Worm (Caenorhabditis elegans) whole organism, L1 larva: ENCODE data around the gene gtf-2H1.

Experiments
- C16A3.4 ChIP-seq: fragments of 150-350 bp; optimal IDR thresholded peaks from 2 replicates; lab custom pipeline; 2014; ENCODE audit warnings: missing biosample characterization, missing genetic modification characterization
- C34B4.2 ChIP-seq: sonication (generic microtip); optimal IDR thresholded peaks from 2 replicates; lab custom pipeline; 2017; ENCODE audit warnings: mild to moderate bottlenecking, missing genetic modification characterization, missing compliant biosample characterization
- F16B12.6 ChIP-seq: fragments of 150-350 bp; optimal IDR thresholded peaks from 2 replicates; lab custom pipeline; 2014; ENCODE audit warnings: missing biosample characterization, missing genetic modification characterization
- Y116A8C.19 ChIP-seq: sonication (generic microtip); optimal IDR thresholded peaks from 2 replicates; lab custom pipeline; 2016; ENCODE audit warnings: missing compliant biosample characterization, missing genetic modification characterization, borderline replicate concordance
- aha-1 ChIP-seq: fragments of 150-350 bp; optimal IDR thresholded peaks from 2 replicates; lab custom pipeline; 2014; ENCODE audit warnings: missing biosample characterization, missing genetic modification characterization
- alr-1 ChIP-seq: fragments of 200-800 bp; sonication (Bioruptor generic); optimal IDR thresholded peaks from 2 replicates; lab custom pipeline; 2018; ENCODE audit warnings: borderline replicate concordance, mild to moderate bottlenecking, missing genetic modification characterization, missing compliant biosample characterization
- ceh-90 ChIP-seq: sonication (generic microtip); optimal IDR thresholded peaks from 2 replicates; lab custom pipeline; 2016; ENCODE audit warnings: missing genetic modification characterization, missing compliant biosample characterization
- ces-1 ChIP-seq: fragments of 150-350 bp; optimal IDR thresholded peaks from 2 replicates; lab custom pipeline; 2014; ENCODE audit warnings: missing biosample characterization, missing genetic modification reagents, missing genetic modification characterization
- dpl-1 ChIP-seq, 3 experiments: fragments of 150-350 bp in 2 of 3; sonication (generic microtip) in 1 of 3; optimal IDR thresholded peaks; 2 replicates each; lab custom pipeline; 2014 to 2017; ENCODE audit warnings: missing biosample characterization in 3 of 3, missing genetic modification characterization in 3 of 3, missing genetic modification reagents in 3 of 3
- efl-1 ChIP-seq, 4 experiments: fragments of 150-350 bp; optimal IDR thresholded peaks in 3 of 4; peaks in 1 of 4; 1 replicate in 1 of 4; 2 replicates in 3 of 4; lab custom pipeline; 2014; ENCODE audit warnings: missing biosample characterization in 2 of 4, missing genetic modification characterization in 2 of 4, missing genetic modification reagents in 2 of 4
- efl-3 ChIP-seq: fragments of 200-800 bp; sonication (Bioruptor generic); optimal IDR thresholded peaks from 2 replicates; lab custom pipeline; 2018; ENCODE audit warnings: mild to moderate bottlenecking, missing genetic modification characterization, missing compliant biosample characterization
- egl-27 ChIP-seq, 2 experiments: fragments of 150-350 bp in 1 of 2; sonication (generic microtip); optimal IDR thresholded peaks; 3 replicates each; lab custom pipeline; 2017 to 2018; ENCODE audit warnings: missing biosample characterization in 2 of 2, missing genetic modification characterization in 2 of 2, missing genetic modification reagents in 2 of 2
- elt-2 ChIP-seq: sonication (generic microtip); optimal IDR thresholded peaks from 2 replicates; lab custom pipeline; 2016; ENCODE audit warnings: missing genetic modification characterization, mild to moderate bottlenecking, inconsistent platforms, missing compliant biosample characterization, missing genetic modification reagents
- elt-3 ChIP-seq, 6 experiments: fragments of 150-350 bp in 1 of 6; sonication (generic microtip); optimal IDR thresholded peaks; 2 replicates each; lab custom pipeline; 2017 to 2018; ENCODE audit warnings: missing biosample characterization in 6 of 6, missing genetic modification characterization in 6 of 6, inconsistent platforms in 1 of 6
- fkh-8 ChIP-seq: sonication (generic microtip); optimal IDR thresholded peaks from 2 replicates; lab custom pipeline; 2016; ENCODE audit warnings: mild to moderate bottlenecking, missing genetic modification characterization, missing compliant biosample characterization
- grh-1 ChIP-seq: fragments of 200-800 bp; sonication (Bioruptor generic); IDR thresholded peaks from 2 replicates; pipeline ENCODE4 v1.3.6; 2022; ENCODE audit warnings: missing genetic modification reagents, missing genetic modification characterization, missing compliant biosample characterization
- hlh-17 ChIP-seq: fragments of 200-800 bp; sonication (Bioruptor generic); optimal IDR thresholded peaks from 2 replicates; lab custom pipeline; 2018; ENCODE audit warnings: missing genetic modification characterization, mild to moderate bottlenecking, missing compliant biosample characterization, moderate library complexity, borderline replicate concordance
- isw-1 ChIP-seq: fragments of 200-800 bp; sonication (Bioruptor generic); IDR thresholded peaks from 2 replicates; pipeline ENCODE4 v1.3.6; 2022; ENCODE audit warnings: missing genetic modification characterization, missing compliant biosample characterization
- lin-13 ChIP-seq: fragments of 150-350 bp; optimal IDR thresholded peaks from 2 replicates; lab custom pipeline; 2014; ENCODE audit warnings: missing biosample characterization, missing genetic modification reagents, missing genetic modification characterization
- lin-35 ChIP-seq, 2 experiments: fragments of 150-350 bp; optimal IDR thresholded peaks; 2 replicates each; lab custom pipeline; 2014; ENCODE audit warnings: missing biosample characterization in 2 of 2, missing genetic modification characterization in 2 of 2, missing genetic modification reagents in 2 of 2
- lir-3 ChIP-seq: sonication (generic microtip); optimal IDR thresholded peaks from 2 replicates; lab custom pipeline; 2016; ENCODE audit warnings: mild to moderate bottlenecking, missing genetic modification characterization, moderate library complexity, missing compliant biosample characterization; ENCODE audit not compliant: poor library complexity
- lsy-2 ChIP-seq, 2 experiments: fragments of 150-350 bp; optimal IDR thresholded peaks; 2 replicates each; lab custom pipeline; 2014; ENCODE audit warnings: missing biosample characterization in 2 of 2, missing genetic modification characterization in 2 of 2
- mdl-1 ChIP-seq, 2 experiments: fragments of 150-350 bp; optimal IDR thresholded peaks; 2 replicates each; lab custom pipeline; 2014 to 2017; ENCODE audit warnings: missing biosample characterization in 2 of 2, missing genetic modification characterization in 2 of 2, inconsistent platforms in 1 of 2
- mef-2 ChIP-seq: fragments of 150-350 bp; optimal IDR thresholded peaks from 2 replicates; lab custom pipeline; 2014; ENCODE audit warnings: missing biosample characterization, missing genetic modification characterization
- mep-1 ChIP-seq: fragments of 150-350 bp; optimal IDR thresholded peaks from 2 replicates; lab custom pipeline; 2014; ENCODE audit warnings: missing biosample characterization, missing genetic modification characterization
- nhr-19 ChIP-seq: fragments of 200-800 bp; sonication (Bioruptor generic); conservative IDR thresholded peaks from 2 replicates; pipeline ENCODE4 v1.3.6; 2022; ENCODE audit warnings: missing genetic modification characterization, missing compliant biosample characterization
- nhr-20 ChIP-seq: sonication (generic microtip); optimal IDR thresholded peaks from 2 replicates; lab custom pipeline; 2016; ENCODE audit warnings: mild to moderate bottlenecking, missing genetic modification characterization, missing compliant biosample characterization
- nhr-237 ChIP-seq: fragments of 150-350 bp; optimal IDR thresholded peaks from 2 replicates; lab custom pipeline; 2014; ENCODE audit warnings: missing biosample characterization, missing genetic modification characterization
- nhr-71 ChIP-seq: sonication (generic microtip); optimal IDR thresholded peaks from 2 replicates; lab custom pipeline; 2016; ENCODE audit warnings: mild to moderate bottlenecking, missing genetic modification characterization, moderate library complexity, missing compliant biosample characterization
- nhr-76 ChIP-seq: sonication (generic microtip); optimal IDR thresholded peaks from 2 replicates; lab custom pipeline; 2017; ENCODE audit warnings: missing biosample characterization, missing genetic modification characterization
- pag-3 ChIP-seq: sonication (generic microtip); optimal IDR thresholded peaks from 2 replicates; lab custom pipeline; 2017; ENCODE audit warnings: missing genetic modification characterization, mild to moderate bottlenecking, missing compliant biosample characterization, antibody characterized with exemption, borderline replicate concordance; ENCODE audit not compliant: insufficient read depth
- pax-3 ChIP-seq: fragments of 200-800 bp; sonication (Bioruptor generic); optimal IDR thresholded peaks from 2 replicates; lab custom pipeline; 2018; ENCODE audit warnings: mild to moderate bottlenecking, missing genetic modification characterization, moderate library complexity, missing compliant biosample characterization
- pqm-1 ChIP-seq: sonication (generic microtip); optimal IDR thresholded peaks from 3 replicates; lab custom pipeline; 2017; ENCODE audit warnings: missing biosample characterization, missing genetic modification characterization
- rnt-1 ChIP-seq: sonication (generic microtip); optimal IDR thresholded peaks from 2 replicates; lab custom pipeline; 2016; ENCODE audit warnings: mild to moderate bottlenecking, missing genetic modification characterization, moderate library complexity, missing compliant biosample characterization
- skn-1 ChIP-seq: fragments of 150-350 bp; optimal IDR thresholded peaks from 2 replicates; lab custom pipeline; 2014; ENCODE audit warnings: missing biosample characterization, missing genetic modification characterization
- snpc-4 ChIP-seq: fragments of 150-350 bp; optimal IDR thresholded peaks from 2 replicates; lab custom pipeline; 2014; ENCODE audit warnings: missing biosample characterization, missing genetic modification characterization
- swsn-7 ChIP-seq: sonication (generic microtip); optimal IDR thresholded peaks from 2 replicates; lab custom pipeline; 2016; ENCODE audit warnings: missing genetic modification characterization, missing compliant biosample characterization
- tlp-1 ChIP-seq: fragments of 150-350 bp; optimal IDR thresholded peaks from 2 replicates; lab custom pipeline; 2014; ENCODE audit warnings: missing biosample characterization, missing genetic modification characterization
- unc-130 ChIP-seq: fragments of 150-350 bp; optimal IDR thresholded peaks from 2 replicates; lab custom pipeline; 2017; ENCODE audit warnings: missing biosample characterization, missing genetic modification characterization, inconsistent platforms
- unc-30 ChIP-seq: sonication (generic microtip); optimal IDR thresholded peaks from 2 replicates; lab custom pipeline; 2017; ENCODE audit warnings: missing biosample characterization, missing genetic modification characterization
- unc-62 ChIP-seq: fragments of 150-350 bp; optimal IDR thresholded peaks from 2 replicates; lab custom pipeline; 2014; ENCODE audit warnings: missing biosample characterization, missing genetic modification reagents, missing genetic modification characterization
- xbp-1 ChIP-seq: sonication (generic microtip); optimal IDR thresholded peaks from 2 replicates; lab custom pipeline; 2016; ENCODE audit warnings: missing genetic modification characterization, missing compliant biosample characterization
- zag-1 ChIP-seq: fragments of 150-350 bp; optimal IDR thresholded peaks from 2 replicates; lab custom pipeline; 2014; ENCODE audit warnings: missing biosample characterization, missing genetic modification characterization
- ztf-11 ChIP-seq, 2 experiments: sonication (generic microtip); optimal IDR thresholded peaks; 2 replicates each; lab custom pipeline; 2016 to 2017; ENCODE audit warnings: missing genetic modification characterization in 2 of 2, missing biosample characterization in 1 of 2, missing compliant biosample characterization in 1 of 2
- ztf-4 ChIP-seq: fragments of 150-350 bp; optimal IDR thresholded peaks from 2 replicates; lab custom pipeline; 2014; ENCODE audit warnings: missing biosample characterization, missing genetic modification characterization

The gtf-2H1 gene

ce11 chrIV:273299-273698 lies 41.7 kb upstream of the gtf-2H1 start, which contains the start of gene srh-282:
TSS of gene srh-282 (minus strand) at chrIV:273399.
- TF ChIP-seq pqm-1 (tag; lab: Kevin White, UChicago) (no peak), skn-1 (no peak), unc-30 (no peak), C34B4.2 (tag; lab: Kevin White, UChicago) (no peak), aha-1 (tag; lab: Kevin White, UChicago) (no peak), nhr-237 (tag; lab: Kevin White, UChicago) (no peak), snpc-4 (tag; lab: Kevin White, UChicago) (no peak), mep-1 (tag; lab: Kevin White, UChicago) (no peak), lsy-2 (tag; optimal IDR thresholded peaks at IDR 0.05; lab: Kevin White, UChicago) (no peak), efl-1 (optimal IDR thresholded peaks at IDR 0.05; lab: Kevin White, UChicago) (no peak), efl-1 (GFP tag; optimal IDR thresholded peaks at IDR 0.05 in 1 of 2; lab: Kevin White, UChicago) (no peak), fkh-8 (tag; lab: Kevin White, UChicago) (no peak), tlp-1 (tag; lab: Kevin White, UChicago) (no peak)

DNA sequence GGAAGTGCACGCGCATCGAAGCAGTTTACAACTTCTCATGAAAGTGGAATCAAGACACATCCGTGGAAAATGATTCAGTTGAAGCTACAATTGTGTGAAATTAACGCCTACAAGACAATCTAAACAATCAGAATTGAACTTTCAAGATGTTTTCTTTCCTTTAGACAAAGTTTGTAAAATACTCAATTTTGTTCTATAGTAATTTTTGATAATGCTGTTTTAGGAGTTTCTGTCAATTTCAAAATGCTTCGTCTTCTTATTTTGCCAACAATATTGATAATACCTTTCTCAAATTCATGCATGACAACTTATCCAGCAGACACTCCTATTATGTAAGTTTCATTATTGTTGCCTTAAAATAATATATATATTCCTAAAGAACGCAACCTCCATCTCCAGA lies 37.5 kb upstream of the gtf-2H1 start, which contains the start of gene T21D12.11:
TSS of gene T21D12.11 (plus strand) at position 301 of the 400 bp plus-strand sequence.
- no peak for TF ChIP-seq F16B12.6 (tag; lab: Kevin White, UChicago)
- TF ChIP-seq isw-1 = no peak
- no peak for TF ChIP-seq pqm-1 (tag; lab: Kevin White, UChicago)
- TF ChIP-seq ztf-11 (tag; optimal IDR thresholded peaks at IDR 0.05; lab: Kevin White, UChicago) = no peak
- no peak for TF ChIP-seq hlh-17
- no peak for TF ChIP-seq egl-27 (tag; optimal IDR thresholded peaks at IDR 0.05; lab: Kevin White, UChicago)
- no peak for TF ChIP-seq elt-3 (tag; optimal IDR thresholded peaks at IDR 0.05; lab: Kevin White, UChicago)
- no peak for TF ChIP-seq lin-13 (GFP tag; lab: Kevin White, UChicago)
- no peak for TF ChIP-seq lir-3 (tag; lab: Kevin White, UChicago)

DNA sequence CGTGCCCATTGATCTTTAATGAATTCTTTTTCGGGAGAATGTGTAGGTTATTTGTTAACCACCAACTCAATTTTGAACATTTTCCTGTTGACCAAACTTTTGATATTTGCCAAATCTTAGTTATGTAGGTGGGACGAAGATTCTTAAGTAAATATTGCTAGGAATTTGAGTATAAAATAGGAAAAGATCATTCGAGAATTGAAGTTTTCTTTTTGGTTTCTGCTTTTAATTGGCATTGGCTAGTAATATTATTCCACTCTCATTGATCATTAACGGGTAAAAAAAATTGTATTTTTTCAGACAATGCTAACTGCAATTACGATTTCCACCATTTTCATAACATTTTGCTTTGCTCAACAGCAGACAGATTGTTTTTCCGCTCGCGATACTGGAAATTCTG lies 34.6 kb upstream of the gtf-2H1 start, which contains the start of gene T21D12.12:
TSS of gene T21D12.12 (plus strand) at position 301 of the 400 bp plus-strand sequence.
- no peak for TF ChIP-seq lsy-2 (tag; optimal IDR thresholded peaks at IDR 0.05; lab: Kevin White, UChicago)
- TF ChIP-seq pax-3 (tag; lab: Kevin White, UChicago) = no peak
- no peak for TF ChIP-seq ces-1
- TF ChIP-seq nhr-20 (tag; lab: Kevin White, UChicago) = no peak
- TF ChIP-seq efl-1 (optimal IDR thresholded peaks at IDR 0.05; lab: Kevin White, UChicago) = no peak
- no peak for TF ChIP-seq efl-1 (GFP tag; optimal IDR thresholded peaks at IDR 0.05 in 1 of 2; lab: Kevin White, UChicago)
- TF ChIP-seq unc-130 = no peak
- TF ChIP-seq mdl-1 (tag; optimal IDR thresholded peaks at IDR 0.05; lab: Kevin White, UChicago) = no peak

- TF ChIP-seq nhr-71 (peak; percentile 51), dpl-1 (GFP tag; optimal IDR thresholded peaks at IDR 0.05; lab: Kevin White, UChicago) (peak in 1 of 3 experiments; percentile 39), nhr-19 (GFP tag; lab: Robert Waterston, UW) (no peak), mef-2 (tag; lab: Kevin White, UChicago) (no peak), grh-1 (GFP tag; lab: Robert Waterston, UW) (no peak), alr-1 (tag; lab: Kevin White, UChicago) (no peak), Y116A8C.19 (tag; lab: Kevin White, UChicago) (no peak), lin-35 (GFP tag; optimal IDR thresholded peaks at IDR 0.05; lab: Kevin White, UChicago) (peak; percentile 7 to 53), ceh-90 (no peak), swsn-7 (tag; lab: Kevin White, UChicago) (peak; percentile 31), efl-3 (no peak), ces-1 (no peak), mep-1 (tag; lab: Kevin White, UChicago) (peak; percentile 59), zag-1 (tag; lab: Kevin White, UChicago) (no peak), nhr-76 (no peak), unc-62 (no peak), elt-2 (tag; lab: Kevin White, UChicago) (no peak), pag-3 (tag; lab: Kevin White, UChicago) (no peak), C16A3.4 (tag; lab: Kevin White, UChicago) (no peak), rnt-1 (tag; lab: Kevin White, UChicago) (peak; percentile 67), lsy-2 (tag; optimal IDR thresholded peaks at IDR 0.05; lab: Kevin White, UChicago) (peak in 1 of 2 experiments; percentile 23), ztf-4 (tag; lab: Kevin White, UChicago) (peak; percentile 45), xbp-1 (tag; lab: Kevin White, UChicago) (no peak)
Measured at ce11 chrIV:264182-264709, 32.7 kb upstream of the gtf-2H1 start, which contains the start of gene pat-6. TSS of gene pat-6 (minus strand) at chrIV:264232.
